Fruit fly (Drosophila melanogaster): Measurements from ENCODE around the gene robl37BC.

robl37BC gene

DNA sequence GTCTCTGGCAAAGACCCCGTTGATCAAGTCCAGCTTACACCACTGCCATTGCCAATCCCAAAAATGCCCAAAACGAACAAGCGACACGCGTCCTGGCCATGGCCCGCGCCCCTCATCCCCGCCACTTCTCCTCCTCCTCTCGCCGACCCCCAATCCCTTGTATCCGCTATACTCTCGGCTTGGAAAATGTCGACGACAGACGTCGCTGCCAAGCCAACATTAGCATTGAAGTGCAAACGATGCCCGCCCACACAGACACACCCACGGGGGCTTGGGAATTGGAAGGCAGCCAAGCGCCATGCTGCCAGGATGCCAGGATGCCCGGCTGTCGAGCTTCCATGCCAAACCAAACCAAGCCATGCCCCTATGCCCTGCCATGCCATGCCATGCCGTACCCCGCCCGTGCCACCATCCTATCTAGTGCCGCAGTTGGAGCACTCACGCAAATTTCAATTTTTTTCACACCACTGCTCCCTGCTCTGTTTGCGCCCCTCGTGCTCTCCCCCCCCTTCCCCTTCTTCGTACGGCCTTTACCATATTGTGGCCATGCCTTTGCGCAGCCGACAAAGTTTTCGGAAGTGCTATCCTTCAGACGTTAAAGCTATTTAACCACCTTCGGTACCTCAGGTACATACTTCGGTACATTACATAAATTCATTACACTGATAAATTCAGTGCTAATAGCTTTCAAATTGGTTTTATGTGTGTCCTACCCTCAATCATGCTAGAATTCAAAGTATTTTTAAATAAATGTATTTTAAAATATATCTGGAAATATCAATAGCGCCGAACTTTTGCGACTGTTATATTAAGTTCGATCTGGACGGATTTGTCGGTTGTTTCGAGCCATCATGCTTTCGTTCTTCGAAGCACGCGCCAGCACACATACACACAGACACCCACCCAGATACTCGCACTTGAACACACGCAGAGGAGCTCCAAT, 10.9 kb downstream of the robl37BC start (continued):
- TF ChIP-seq knrl (GFP tag; IDR thresholded peaks at IDR 0.05; ENCODE audit: partially characterized antibody) = no peak
- peak; percentile 41 for TF ChIP-seq Fer2 (tag; optimal IDR thresholded peaks at IDR 0.05)
- no peak for TF ChIP-seq mld (GFP tag; IDR thresholded peaks at IDR 0.05; ENCODE audit: partially characterized antibody)
- TF ChIP-seq br (optimal IDR thresholded peaks at IDR 0.05) = no peak
- TF ChIP-seq CG11696 (GFP tag; IDR thresholded peaks at IDR 0.05) = no peak
- no peak for TF ChIP-seq sim (GFP tag; IDR thresholded peaks at IDR 0.05)
- no peak for TF ChIP-seq Lpt (GFP tag; optimal IDR thresholded peaks at IDR 0.05)
- TF ChIP-seq C15 (GFP tag; IDR thresholded peaks at IDR 0.05) = no peak
- no peak for TF ChIP-seq CG14441 (GFP tag; IDR thresholded peaks at IDR 0.05)
- TF ChIP-seq dati (GFP tag; IDR thresholded peaks at IDR 0.05) = no peak
- TF ChIP-seq CG11085 (GFP tag; IDR thresholded peaks at IDR 0.05) = 0 out of 2 replicates have a peak, but pooled peaks have one; percentile 25
- no peak for TF ChIP-seq CG14965 (GFP tag; optimal IDR thresholded peaks at IDR 0.05; ENCODE audit: borderline replicate concordance)
- TF ChIP-seq CG8290 (GFP tag; optimal IDR thresholded peaks at IDR 0.05) = peak; percentile 25
- no peak for TF ChIP-seq CG8290 (tag; optimal IDR thresholded peaks at IDR 0.05)
- no peak for TF ChIP-seq bbx (GFP tag; IDR thresholded peaks at IDR 0.05; ENCODE audit: partially characterized antibody)
- TF ChIP-seq CG18764 (GFP tag; optimal IDR thresholded peaks at IDR 0.05) = peak; percentile 34
- TF ChIP-seq dpn (GFP tag; optimal IDR thresholded peaks at IDR 0.05) = peak; percentile 4 to 72
- peak; percentile 22; the same call in 1 of the 2 replicates for TF ChIP-seq sens-2 (GFP tag; IDR thresholded peaks at IDR 0.05)
- TF ChIP-seq CG17328 (GFP tag; IDR thresholded peaks at IDR 0.05) = peak; percentile 70
- no peak for TF ChIP-seq Bgb (GFP tag; IDR thresholded peaks at IDR 0.05; ENCODE audit: partially characterized antibody)
- TF ChIP-seq CG3726 (GFP tag; IDR thresholded peaks at IDR 0.05) = no peak
- peak; percentile 85 for TF ChIP-seq sug (tag; optimal IDR thresholded peaks at IDR 0.05)
- TF ChIP-seq CG10462 (GFP tag; optimal IDR thresholded peaks at IDR 0.05) = peak; percentile 20
- TF ChIP-seq CG5245 (GFP tag; optimal IDR thresholded peaks at IDR 0.05) = peak; percentile 57
- no peak for TF ChIP-seq CG31224 (GFP tag; IDR thresholded peaks at IDR 0.05)
- TF ChIP-seq CG12744 (GFP tag; optimal IDR thresholded peaks at IDR 0.05) = no peak
- TF ChIP-seq CG7745 (tag; optimal IDR thresholded peaks at IDR 0.05) = no peak
- TF ChIP-seq cas (GFP tag; IDR thresholded peaks at IDR 0.05) = no peak; the same call in 1 of the 2 replicates
- no peak for TF ChIP-seq unc-4 (GFP tag; IDR thresholded peaks at IDR 0.05; ENCODE audit: partially characterized antibody)
- TF ChIP-seq ci (GFP tag; IDR thresholded peaks at IDR 0.05) = peak; percentile 76; the same call in 2 of the 3 replicates
- peak; percentile 72 for TF ChIP-seq scrt (GFP tag; optimal IDR thresholded peaks at IDR 0.05)
- no peak for TF ChIP-seq CG4617 (GFP tag; optimal IDR thresholded peaks at IDR 0.05; ENCODE audit: borderline replicate concordance)
- TF ChIP-seq CG8281 (tag; optimal IDR thresholded peaks at IDR 0.05) = peak; percentile 39
- TF ChIP-seq CG32767 (GFP tag; IDR thresholded peaks at IDR 0.05) = peak; percentile 74; the same call in 1 of the 2 replicates
- peak; percentile 74 for TF ChIP-seq esg (GFP tag; conservative IDR thresholded peaks at IDR 0.05)
- peak; percentile 77 for TF ChIP-seq seq (GFP tag; IDR thresholded peaks at IDR 0.05)
- peak; percentile 82 for TF ChIP-seq ATbp (GFP tag; optimal IDR thresholded peaks at IDR 0.05)
- TF ChIP-seq CG13894 (tag; optimal IDR thresholded peaks at IDR 0.05) = peak; percentile 55
- TF ChIP-seq zfh2 (GFP tag; optimal IDR thresholded peaks at IDR 0.05) = peak; percentile 38
- no peak for TF ChIP-seq B-H1 (GFP tag; IDR thresholded peaks at IDR 0.05)
- peak; percentile 69 for TF ChIP-seq CG30431 (GFP tag; optimal IDR thresholded peaks at IDR 0.05)
- peak; percentile 72 for TF ChIP-seq lilli (GFP tag; optimal IDR thresholded peaks at IDR 0.05)
- no peak for TF ChIP-seq repo (GFP tag; optimal IDR thresholded peaks at IDR 0.05)
- TF ChIP-seq CG17361 (GFP tag; IDR thresholded peaks at IDR 0.05) = peak; percentile 88
- 0 out of 2 replicates have a peak, but pooled peaks have one; percentile 35 for TF ChIP-seq gsb (GFP tag; IDR thresholded peaks at IDR 0.05)
- TF ChIP-seq Gug (GFP tag; IDR thresholded peaks at IDR 0.05) = peak; percentile 53; the same call in 1 of the 4 replicates
- peak; percentile 68 for TF ChIP-seq CG10267 (tag; optimal IDR thresholded peaks at IDR 0.05)
- TF ChIP-seq stc (GFP tag; IDR thresholded peaks at IDR 0.05) = 0 out of 2 replicates have a peak, but pooled peaks have one; percentile 39
- peak; percentile 72 for TF ChIP-seq gcm (GFP tag; optimal IDR thresholded peaks at IDR 0.05)

Measured in whole organism, embryonic.